Fruit fly (Drosophila melanogaster): ENCODE measurements around the gene CG11893.

Gene CG11893

dm6 chr3R:25308228-25308627, 18.5 kb downstream of the CG11893 start, which contains the start of gene CG10550:
Gene CG10550 (minus strand): TSS chr3R:25308391.
- no peak for TF ChIP-seq CG8478 (optimal IDR thresholded peaks at IDR 0.05)
- TF ChIP-seq CTCF (optimal IDR thresholded peaks at IDR 0.05) = no peak

dm6 chr3R:25309175-25309574, 19.5 kb downstream of the CG11893 start:
- no peak for TF ChIP-seq CTCF (optimal IDR thresholded peaks at IDR 0.05)
- TF ChIP-seq CG8478 (optimal IDR thresholded peaks at IDR 0.05) = no peak

- TF ChIP-seq CTCF (optimal IDR thresholded peaks at IDR 0.05) (no peak), CG8478 (optimal IDR thresholded peaks at IDR 0.05) (no peak)
Measured at dm6 chr3R:25310843-25311242, 21.2 kb downstream of the CG11893 start, which contains the start of gene CG31099. Gene CG31099 (minus strand): TSS chr3R:25310943.

- peak; percentile 69 to 78 for TF ChIP-seq CTCF (optimal IDR thresholded peaks at IDR 0.05)
- TF ChIP-seq CG8478 (optimal IDR thresholded peaks at IDR 0.05) = no peak
Measured at dm6 chr3R:25312583-25312982, 22.9 kb downstream of the CG11893 start.

dm6 chr3R:25313771-25314170, 24.1 kb downstream of the CG11893 start, which contains the start of gene CG31087:
Gene CG31087 (minus strand): TSS chr3R:25313833.
- TF ChIP-seq CTCF (optimal IDR thresholded peaks at IDR 0.05) (no peak), CG8478 (optimal IDR thresholded peaks at IDR 0.05) (no peak)

dm6 chr3R:25316016-25316415, 26.3 kb downstream of the CG11893 start, which contains the start of gene CG10559:
Gene CG10559 (minus strand): TSS chr3R:25316116.
- no peak for TF ChIP-seq CG8478 (optimal IDR thresholded peaks at IDR 0.05)
- no peak for TF ChIP-seq CTCF (optimal IDR thresholded peaks at IDR 0.05)

dm6 chr3R:25318011-25318410, 28.3 kb downstream of the CG11893 start, which contains the start of gene CG10553:
Gene CG10553 (minus strand): TSS chr3R:25318111.
- TF ChIP-seq CG8478 (optimal IDR thresholded peaks at IDR 0.05) = no peak
- no peak for TF ChIP-seq CTCF (optimal IDR thresholded peaks at IDR 0.05)

- TF ChIP-seq CTCF (optimal IDR thresholded peaks at IDR 0.05) (no peak), CG8478 (optimal IDR thresholded peaks at IDR 0.05) (no peak)
Measured at dm6 chr3R:25320051-25320705, 30.5 kb downstream of the CG11893 start, which contains the start of gene CG10560. Gene CG10560 (minus strand): TSS chr3R:25320101.

dm6 chr3R:25320898-25321297, 31.2 kb downstream of the CG11893 start:
- TF ChIP-seq CG8478 (optimal IDR thresholded peaks at IDR 0.05) (no peak), CTCF (optimal IDR thresholded peaks at IDR 0.05) (no peak)

dm6 chr3R:25321681-25322080, 32.0 kb downstream of the CG11893 start:
- no peak for TF ChIP-seq CG8478 (optimal IDR thresholded peaks at IDR 0.05)
- TF ChIP-seq CTCF (optimal IDR thresholded peaks at IDR 0.05) = no peak

dm6 chr3R:25322657-25323056, 33.0 kb downstream of the CG11893 start, which contains the start of gene CG10562:
Gene CG10562 (minus strand): TSS chr3R:25322757.
- no peak for TF ChIP-seq CG8478 (optimal IDR thresholded peaks at IDR 0.05)
- TF ChIP-seq CTCF (optimal IDR thresholded peaks at IDR 0.05) = no peak

- no peak for TF ChIP-seq CG8478 (optimal IDR thresholded peaks at IDR 0.05)
- no peak for TF ChIP-seq CTCF (optimal IDR thresholded peaks at IDR 0.05)
Measured at dm6 chr3R:25329079-25329478, 39.4 kb downstream of the CG11893 start, which contains the start of gene CHKov1. Gene CHKov1 (minus strand): TSS chr3R:25329316.

dm6 chr3R:25331103-25331502, 41.4 kb downstream of the CG11893 start, which contains the start of gene CHKov2:
Gene CHKov2 (minus strand): TSS chr3R:25331203.
- TF ChIP-seq CG8478 (optimal IDR thresholded peaks at IDR 0.05) = no peak

- TF ChIP-seq CG8478 (optimal IDR thresholded peaks at IDR 0.05) (no peak), CTCF (optimal IDR thresholded peaks at IDR 0.05) (no peak)
Measured at dm6 chr3R:25335065-25335464, 45.4 kb downstream of the CG11893 start, which contains the start of the genes CG10669 and CG11902. Gene CG10669 (minus strand): TSS chr3R:25335243. Gene CG11902 (plus strand): TSS chr3R:25335257.

- no peak for TF ChIP-seq CG8478 (optimal IDR thresholded peaks at IDR 0.05)
- no peak for TF ChIP-seq CTCF (optimal IDR thresholded peaks at IDR 0.05)
Measured at dm6 chr3R:25339952-25340351, 50.3 kb downstream of the CG11893 start, which contains the start of gene rha. Gene rha (plus strand): TSS chr3R:25340252.
